Worm (Caenorhabditis elegans) whole organism, L3 larva: ENCODE measurements around the gene C44B12.6.
A peak's percentile ranks its signal among the peaks of the same experiment; 100 is the strongest.

Experiments used
- ZK546.5 ChIP-seq: sonication (generic microtip); optimal IDR thresholded peaks from 2 replicates; lab custom pipeline; 2017; ENCODE audit warnings: missing biosample characterization, missing genetic modification characterization
- aly-2 ChIP-seq: fragments of 150-350 bp; optimal IDR thresholded peaks from 2 replicates; lab custom pipeline; 2014; ENCODE audit warnings: missing biosample characterization, missing genetic modification characterization
- ama-1 ChIP-seq: fragments of 150-350 bp; optimal IDR thresholded peaks from 2 replicates; lab custom pipeline; 2018
- egl-27 ChIP-seq: sonication (generic microtip); optimal IDR thresholded peaks from 4 replicates; lab custom pipeline; 2017; ENCODE audit warnings: missing biosample characterization, missing genetic modification reagents, missing genetic modification characterization
- egl-5 ChIP-seq: fragments of 150-350 bp; optimal IDR thresholded peaks from 2 replicates; lab custom pipeline; 2017; ENCODE audit warnings: missing biosample characterization, missing genetic modification reagents, missing genetic modification characterization, inconsistent platforms
- elt-1 ChIP-seq: fragments of 150-350 bp; optimal IDR thresholded peaks from 2 replicates; lab custom pipeline; 2014; ENCODE audit warnings: missing biosample characterization, missing genetic modification characterization
- elt-2 ChIP-seq: sonication (generic microtip); optimal IDR thresholded peaks from 2 replicates; lab custom pipeline; 2016; ENCODE audit warnings: missing genetic modification reagents, mild to moderate bottlenecking, missing genetic modification characterization, missing compliant biosample characterization
- elt-3 ChIP-seq, 3 experiments: fragments of 150-350 bp in 1 of 3; sonication (generic microtip) in 2 of 3; optimal IDR thresholded peaks; 2 replicates in 2 of 3; 4 replicates in 1 of 3; lab custom pipeline; 2014 to 2017; ENCODE audit warnings: missing biosample characterization in 3 of 3, missing genetic modification characterization in 3 of 3
- eor-1 ChIP-seq, 2 experiments: fragments of 150-350 bp; optimal IDR thresholded peaks; 2 replicates each; lab custom pipeline; 2014 to 2018; ENCODE audit warnings: missing biosample characterization in 2 of 2, missing genetic modification characterization in 2 of 2
- fkh-10 ChIP-seq: sonication (generic microtip); optimal IDR thresholded peaks from 2 replicates; lab custom pipeline; 2017; ENCODE audit warnings: missing biosample characterization, missing genetic modification reagents, missing genetic modification characterization
- fkh-2 ChIP-seq: fragments of 150-350 bp; optimal IDR thresholded peaks from 2 replicates; lab custom pipeline; 2014; ENCODE audit warnings: missing biosample characterization, missing genetic modification reagents, missing genetic modification characterization
- fos-1 ChIP-seq: fragments of 150-350 bp; optimal IDR thresholded peaks from 2 replicates; lab custom pipeline; 2014; ENCODE audit warnings: missing biosample characterization, missing genetic modification characterization
- hmg-11 ChIP-seq: sonication (generic microtip); optimal IDR thresholded peaks from 2 replicates; lab custom pipeline; 2016; ENCODE audit warnings: missing genetic modification characterization, missing compliant biosample characterization
- lin-15B ChIP-seq: fragments of 150-350 bp; optimal IDR thresholded peaks from 2 replicates; lab custom pipeline; 2014; ENCODE audit warnings: missing biosample characterization, missing genetic modification characterization
- lin-39 ChIP-seq: fragments of 150-350 bp; optimal IDR thresholded peaks from 2 replicates; lab custom pipeline; 2018; ENCODE audit warnings: missing biosample characterization, missing genetic modification reagents, missing genetic modification characterization
- lsy-12 ChIP-seq: sonication (generic microtip); optimal IDR thresholded peaks from 2 replicates; lab custom pipeline; 2016; ENCODE audit warnings: mild to moderate bottlenecking, missing genetic modification characterization, missing compliant biosample characterization
- mml-1 ChIP-seq: fragments of 150-350 bp; sonication (generic microtip); optimal IDR thresholded peaks from 3 replicates; lab custom pipeline; 2014; ENCODE audit warnings: missing biosample characterization, missing genetic modification characterization
- nfya-1 ChIP-seq: sonication (generic microtip); optimal IDR thresholded peaks from 2 replicates; lab custom pipeline; 2017; ENCODE audit warnings: missing genetic modification characterization, mild to moderate bottlenecking, missing compliant biosample characterization, antibody characterized with exemption, moderate library complexity; ENCODE audit not compliant: insufficient read depth
- nhr-11 ChIP-seq: fragments of 150-350 bp; optimal IDR thresholded peaks from 2 replicates; lab custom pipeline; 2014; ENCODE audit warnings: missing biosample characterization, missing genetic modification characterization
- nhr-12 ChIP-seq: fragments of 150-350 bp; optimal IDR thresholded peaks from 2 replicates; lab custom pipeline; 2014; ENCODE audit warnings: missing biosample characterization, missing genetic modification characterization
- nhr-23 ChIP-seq: fragments of 150-350 bp; optimal IDR thresholded peaks from 2 replicates; lab custom pipeline; 2014; ENCODE audit warnings: missing biosample characterization, missing genetic modification reagents, missing genetic modification characterization
- nhr-25 ChIP-seq: sonication (generic microtip); optimal IDR thresholded peaks from 2 replicates; lab custom pipeline; 2017; ENCODE audit warnings: missing biosample characterization, missing genetic modification characterization
- nhr-28 ChIP-seq: fragments of 150-350 bp; optimal IDR thresholded peaks from 2 replicates; lab custom pipeline; 2014; ENCODE audit warnings: missing biosample characterization, missing genetic modification characterization
- nhr-67 ChIP-seq: fragments of 150-350 bp; optimal IDR thresholded peaks from 2 replicates; lab custom pipeline; 2014; ENCODE audit warnings: missing biosample characterization, missing genetic modification characterization
- nhr-76 ChIP-seq: fragments of 150-350 bp; sonication (generic microtip); optimal IDR thresholded peaks from 5 replicates; lab custom pipeline; 2014; ENCODE audit warnings: missing biosample characterization, missing genetic modification characterization
- nhr-77 ChIP-seq: fragments of 150-350 bp; optimal IDR thresholded peaks from 2 replicates; lab custom pipeline; 2014; ENCODE audit warnings: missing biosample characterization, missing genetic modification characterization
- pha-4 ChIP-seq: fragments of 150-350 bp; optimal IDR thresholded peaks from 2 replicates; lab custom pipeline; 2014; ENCODE audit warnings: missing biosample characterization, missing genetic modification reagents, missing genetic modification characterization
- pqm-1 ChIP-seq: fragments of 150-350 bp; optimal IDR thresholded peaks from 2 replicates; lab custom pipeline; 2017; ENCODE audit warnings: missing biosample characterization, missing genetic modification characterization, inconsistent platforms
- tbx-2 ChIP-seq: sonication (generic microtip); optimal IDR thresholded peaks from 2 replicates; lab custom pipeline; 2016; ENCODE audit warnings: mild to moderate bottlenecking, missing genetic modification characterization, missing compliant biosample characterization
- unc-39 ChIP-seq: sonication (generic microtip); optimal IDR thresholded peaks from 4 replicates; lab custom pipeline; 2017; ENCODE audit warnings: missing biosample characterization, missing genetic modification characterization
- unc-62 ChIP-seq: fragments of 150-350 bp; sonication (generic microtip); optimal IDR thresholded peaks from 4 replicates; lab custom pipeline; 2014; ENCODE audit warnings: missing biosample characterization, missing genetic modification reagents, missing genetic modification characterization
- ztf-11 ChIP-seq: fragments of 150-350 bp; optimal IDR thresholded peaks from 2 replicates; lab custom pipeline; 2014; ENCODE audit warnings: missing biosample characterization, missing genetic modification characterization
- ztf-4 ChIP-seq: fragments of 150-350 bp; optimal IDR thresholded peaks from 2 replicates; lab custom pipeline; 2014; ENCODE audit warnings: missing biosample characterization, missing genetic modification characterization

Gene C44B12.6

DNA sequence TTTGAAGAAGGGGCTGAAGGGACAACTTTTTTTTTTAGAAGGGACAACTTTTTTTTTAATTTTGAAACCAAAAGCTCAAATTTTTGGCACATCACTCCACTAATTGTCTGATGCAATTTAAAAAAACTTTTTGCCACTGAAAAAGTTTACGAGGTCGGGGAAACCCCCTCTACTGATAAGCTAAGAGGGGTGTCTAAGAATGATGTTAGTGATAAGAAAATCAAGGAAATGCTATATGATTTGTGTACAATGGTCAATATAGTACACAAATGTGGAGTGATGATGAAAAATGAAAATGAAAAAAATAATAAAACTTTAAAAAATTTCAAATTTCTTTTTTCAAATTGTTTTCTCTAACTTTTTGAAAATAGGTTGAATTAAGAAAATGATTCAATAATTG lies 11.0 kb upstream of the C44B12.6 start:
- TF ChIP-seq nhr-12 (tag; lab: Kevin White, UChicago) (no peak), hmg-11 (tag; lab: Kevin White, UChicago) (no peak), elt-3 (tag; optimal IDR thresholded peaks at IDR 0.05; lab: Kevin White, UChicago) (no peak), nhr-77 (tag; lab: Kevin White, UChicago) (no peak), ZK546.5 (tag; lab: Kevin White, UChicago) (no peak), elt-2 (tag; lab: Kevin White, UChicago) (peak; percentile 90), egl-27 (tag; lab: Kevin White, UChicago) (no peak), nhr-23 (tag; lab: Kevin White, UChicago) (no peak), tbx-2 (tag; lab: Kevin White, UChicago) (no peak), lin-15B (tag; lab: Kevin White, UChicago) (no peak), pha-4 (tag; lab: Kevin White, UChicago) (peak; percentile 60), nhr-67 (tag; lab: Kevin White, UChicago) (no peak), nfya-1 (tag; lab: Kevin White, UChicago) (no peak), ztf-4 (no peak), pqm-1 (tag; lab: Kevin White, UChicago) (peak; percentile 92), fos-1 (tag; lab: Kevin White, UChicago) (no peak), fkh-10 (GFP tag; lab: Kevin White, UChicago) (no peak), aly-2 (tag; lab: Kevin White, UChicago) (no peak), nhr-28 (tag; lab: Kevin White, UChicago) (no peak), lin-39 (no peak), eor-1 (tag; optimal IDR thresholded peaks at IDR 0.05; lab: Kevin White, UChicago) (no peak)

DNA sequence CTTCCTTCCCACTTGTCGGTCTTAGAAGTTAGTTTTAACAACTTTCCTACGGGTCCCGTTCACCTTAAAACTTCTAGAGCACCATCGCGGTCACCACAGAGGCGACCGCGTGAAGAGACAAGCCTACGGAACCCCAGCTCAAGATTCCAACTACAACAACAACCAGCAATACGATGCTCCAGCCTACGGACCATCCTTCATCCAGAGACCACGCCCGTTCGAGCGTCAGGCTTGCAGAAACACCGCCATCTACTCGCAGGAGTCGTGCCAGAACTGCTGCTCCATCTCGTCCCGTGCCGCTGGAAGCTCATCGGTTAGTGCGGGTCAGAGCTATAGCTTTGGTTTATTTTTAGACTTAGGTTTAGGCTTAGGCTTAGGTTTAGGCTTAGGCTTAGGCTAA lies 8.7 kb downstream of the C44B12.6 start:
- TF ChIP-seq fkh-2 (tag; lab: Kevin White, UChicago), result no peak
- no peak for TF ChIP-seq pqm-1 (tag; lab: Kevin White, UChicago)
- no peak for TF ChIP-seq egl-5 (tag; lab: Kevin White, UChicago)
- no peak for TF ChIP-seq ZK546.5 (tag; lab: Kevin White, UChicago)
- no peak for TF ChIP-seq lin-39
- no peak for TF ChIP-seq ztf-11 (tag; lab: Kevin White, UChicago)
- TF ChIP-seq nhr-12 (tag; lab: Kevin White, UChicago), result no peak
- no peak for TF ChIP-seq eor-1 (tag; optimal IDR thresholded peaks at IDR 0.05; lab: Kevin White, UChicago)
- TF ChIP-seq nhr-23 (tag; lab: Kevin White, UChicago), result no peak
- no peak for TF ChIP-seq tbx-2 (tag; lab: Kevin White, UChicago)
- TF ChIP-seq ama-1 (lab: Kevin White, UChicago), result no peak
- no peak for TF ChIP-seq lin-15B (tag; lab: Kevin White, UChicago)
- TF ChIP-seq unc-62 (GFP tag; lab: Kevin White, UChicago), result no peak
- TF ChIP-seq lsy-12, result no peak
- no peak for TF ChIP-seq mml-1 (tag; lab: Kevin White, UChicago)
- no peak for TF ChIP-seq elt-1
- TF ChIP-seq nhr-25 (tag; lab: Kevin White, UChicago), result no peak
- TF ChIP-seq nhr-76 (tag; lab: Kevin White, UChicago), result no peak
- TF ChIP-seq unc-39 (tag; lab: Kevin White, UChicago), result no peak
- no peak for TF ChIP-seq fkh-10 (GFP tag; lab: Kevin White, UChicago)

ce11 chrIV:1126490-1126889 lies 10.1 kb downstream of the C44B12.6 start, which contains the start of gene perm-2:
Gene perm-2, plus strand, starts transcription at chrIV:1126790.
- no peak for TF ChIP-seq nhr-11 (tag; lab: Kevin White, UChicago)
- TF ChIP-seq egl-5 (tag; lab: Kevin White, UChicago), result no peak
- no peak for TF ChIP-seq ZK546.5 (tag; lab: Kevin White, UChicago)
- TF ChIP-seq nhr-25 (tag; lab: Kevin White, UChicago), result no peak
- no peak for TF ChIP-seq fkh-2 (tag; lab: Kevin White, UChicago)
- no peak for TF ChIP-seq elt-2 (tag; lab: Kevin White, UChicago)
- no peak for TF ChIP-seq mml-1 (tag; lab: Kevin White, UChicago)
- TF ChIP-seq lin-39, result no peak
- no peak for TF ChIP-seq fkh-10 (GFP tag; lab: Kevin White, UChicago)

- no peak for TF ChIP-seq fkh-10 (GFP tag; lab: Kevin White, UChicago)
- TF ChIP-seq aly-2 (tag; lab: Kevin White, UChicago), result no peak
- no peak for TF ChIP-seq mml-1 (tag; lab: Kevin White, UChicago)
- no peak for TF ChIP-seq nhr-25 (tag; lab: Kevin White, UChicago)
- TF ChIP-seq fos-1 (tag; lab: Kevin White, UChicago), result no peak
Measured at ce11 chrIV:1124741-1125140, 11.8 kb downstream of the C44B12.6 start, which contains the start of gene perm-4. Gene perm-4, minus strand, starts transcription at chrIV:1125107.
